Fruit fly (Drosophila melanogaster): Measurements from ENCODE around the gene nab.

The nab gene

DNA sequence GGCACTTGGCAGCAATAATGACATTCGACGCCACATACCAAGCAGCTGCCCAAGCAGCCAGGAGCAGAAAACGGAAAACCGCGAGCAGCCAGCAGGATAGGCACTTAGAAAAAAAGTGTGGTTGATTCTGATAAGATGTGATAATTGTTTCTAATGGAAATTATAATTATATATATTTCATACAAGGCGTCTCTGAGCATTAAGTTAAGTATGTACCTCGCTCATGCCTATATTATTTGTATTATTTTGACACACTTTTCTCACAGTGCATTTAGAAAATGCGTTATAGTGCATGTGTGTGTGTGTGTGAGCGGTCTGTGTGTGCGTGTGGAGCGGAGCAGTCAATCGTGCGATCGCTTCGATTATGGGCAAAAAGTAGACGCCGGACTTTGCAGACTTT, 2.4 kb downstream of the nab start (continued):
- TF ChIP-seq eg (GFP tag; IDR thresholded peaks at IDR 0.05) (peak; percentile 40; the same call in 2 of the 3 replicates), CG8632 (GFP tag; optimal IDR thresholded peaks at IDR 0.05) (peak; percentile 60), CG10669 (GFP tag; optimal IDR thresholded peaks at IDR 0.05) (peak; percentile 67), Sox102F (GFP tag; optimal IDR thresholded peaks at IDR 0.05) (peak; percentile 50), CG31627 (GFP tag; optimal IDR thresholded peaks at IDR 0.05) (peak; percentile 28), CG4318 (GFP tag; optimal IDR thresholded peaks at IDR 0.05) (peak; percentile 41), Lpt (GFP tag; optimal IDR thresholded peaks at IDR 0.05) (peak; percentile 14), pdm3 (GFP tag; optimal IDR thresholded peaks at IDR 0.05) (peak; percentile 46)

DNA sequence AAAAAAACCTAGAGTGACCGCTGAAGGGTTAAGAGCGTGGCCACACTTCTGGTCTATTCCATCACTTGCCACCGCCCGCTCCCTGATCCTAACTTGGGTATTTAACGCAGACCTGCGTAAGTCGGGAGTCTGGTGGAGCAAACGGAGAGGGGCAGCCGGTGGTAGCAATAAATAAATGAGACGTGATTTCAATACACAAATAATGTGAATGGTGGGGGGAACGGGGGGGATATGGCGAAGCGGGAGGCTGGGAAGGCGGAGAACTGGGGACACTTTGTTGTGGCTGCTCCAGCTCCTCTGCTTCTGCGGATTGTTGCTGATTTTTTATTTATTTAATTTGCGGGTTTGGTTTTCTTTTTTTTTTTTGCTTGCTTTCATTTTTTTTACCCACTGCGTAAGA, 2.9 kb downstream of the nab start:
- peak; percentile 52 for TF ChIP-seq dsx (GFP tag; optimal IDR thresholded peaks at IDR 0.05; ENCODE audit: poor library complexity, severe bottlenecking)
- no peak for TF ChIP-seq spab (GFP tag; optimal IDR thresholded peaks at IDR 0.05)

DNA sequence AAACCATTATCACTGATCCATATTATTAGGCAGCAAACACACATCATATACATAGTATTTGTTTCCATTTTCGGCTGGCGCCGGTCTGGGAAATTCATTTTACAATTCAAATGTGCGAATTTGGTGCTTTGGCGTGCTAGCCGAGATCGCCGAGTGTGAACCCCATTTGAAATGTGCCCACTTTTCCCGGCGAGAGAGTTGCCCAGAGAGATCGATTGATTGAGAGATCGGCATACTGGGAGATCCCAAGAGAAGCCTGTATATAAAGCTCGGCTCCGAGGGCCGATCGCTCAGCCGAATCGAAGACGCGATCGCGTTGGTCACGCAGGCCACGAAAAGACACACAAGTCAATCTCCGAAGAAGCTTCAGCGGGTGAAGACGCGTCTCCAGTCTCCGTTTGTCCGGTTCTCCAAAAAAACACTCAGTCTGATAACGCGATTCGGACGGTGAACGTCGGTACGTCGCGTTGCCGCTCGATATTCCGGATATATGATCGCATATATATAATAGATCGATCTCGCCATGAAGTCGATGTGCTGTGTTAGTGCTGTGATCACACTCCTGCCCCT, 12.2 kb downstream of the nab start, which contains the start of gene CG1299:
CG1299 (plus strand) TSS at position 291 of the 570 bp plus-strand sequence.
- no peak for TF ChIP-seq Smox (GFP tag; optimal IDR thresholded peaks at IDR 0.05)
- peak; percentile 35; the same call in 1 of the 3 replicates for TF ChIP-seq CG6163 (GFP tag; IDR thresholded peaks at IDR 0.05)
- TF ChIP-seq CG9139 (GFP tag; optimal IDR thresholded peaks at IDR 0.05): peak; percentile 2
- no peak for TF ChIP-seq fd59A (GFP tag; optimal IDR thresholded peaks at IDR 0.05)
- TF ChIP-seq Eip78C (GFP tag): peak; percentile 71
- no peak for TF ChIP-seq Blimp-1 (GFP tag; optimal IDR thresholded peaks at IDR 0.05)
- TF ChIP-seq CG1621 (tag; optimal IDR thresholded peaks at IDR 0.05): peak; percentile 57
- peak; percentile 19 to 44 for TF ChIP-seq ss (GFP tag; optimal IDR thresholded peaks at IDR 0.05)
- peak; percentile 18 for TF ChIP-seq Eip75B (GFP tag; optimal IDR thresholded peaks at IDR 0.05)
- no peak for TF ChIP-seq CG6792 (GFP tag; optimal IDR thresholded peaks at IDR 0.05)
- TF ChIP-seq CG11902 (GFP tag; optimal IDR thresholded peaks at IDR 0.05): no peak
- no peak for TF ChIP-seq vri (GFP tag; optimal IDR thresholded peaks at IDR 0.05)

DNA sequence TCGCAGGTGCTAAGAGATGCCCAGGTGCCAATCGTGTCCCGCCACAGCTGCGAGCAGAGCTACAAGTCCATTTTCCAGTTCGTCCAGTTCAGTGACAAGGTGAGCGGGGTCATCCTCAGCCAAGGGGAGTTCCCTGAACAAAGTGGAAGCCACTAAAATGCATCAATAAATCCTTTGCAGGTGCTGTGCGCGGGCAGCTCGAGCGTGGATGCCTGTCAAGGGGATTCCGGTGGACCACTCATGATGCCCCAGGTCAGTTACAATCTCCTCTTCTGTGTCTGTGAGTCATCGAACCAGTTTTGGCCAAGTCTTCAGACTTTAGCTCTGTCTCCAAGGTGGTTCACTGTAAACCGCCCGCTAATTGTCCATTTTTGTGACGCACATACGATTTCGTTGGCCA, 15.5 kb downstream of the nab start:
- TF ChIP-seq CG10631 (GFP tag; optimal IDR thresholded peaks at IDR 0.05): no peak
- no peak for TF ChIP-seq CG10669 (GFP tag; optimal IDR thresholded peaks at IDR 0.05)
- TF ChIP-seq CG11294 (GFP tag; IDR thresholded peaks at IDR 0.05): no peak
- TF ChIP-seq Ets21C (GFP tag; optimal IDR thresholded peaks at IDR 0.05): no peak
- TF ChIP-seq Eip78C (GFP tag): no peak

DNA sequence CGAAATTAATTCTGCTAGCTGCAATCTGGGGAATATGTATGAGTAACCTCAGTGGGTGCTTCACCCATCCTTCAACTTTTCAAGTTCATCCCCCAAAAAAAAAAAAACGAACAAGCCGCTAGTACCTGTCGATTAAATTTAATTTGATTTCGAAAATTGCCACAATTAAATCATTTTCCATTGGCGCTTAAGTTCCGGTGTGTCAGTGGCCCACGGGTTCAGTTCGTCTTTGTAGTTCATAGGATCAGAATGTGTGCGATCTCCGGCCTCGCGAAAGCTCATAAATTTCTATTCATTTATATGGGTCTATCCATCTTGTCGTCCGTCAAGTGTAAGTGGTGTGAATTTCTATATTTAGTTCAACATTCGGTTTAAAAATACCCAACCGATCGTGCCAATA, 18.7 kb downstream of the nab start, which contains the start of gene CG32260:
CG32260 (plus strand) TSS at position 301 of the 400 bp plus-strand sequence.
- no peak for TF ChIP-seq Hr4 (GFP tag; optimal IDR thresholded peaks at IDR 0.05)
- TF ChIP-seq CG10631 (GFP tag; optimal IDR thresholded peaks at IDR 0.05): no peak
- TF ChIP-seq CG11294 (GFP tag; IDR thresholded peaks at IDR 0.05): no peak
- no peak for TF ChIP-seq spab (GFP tag; optimal IDR thresholded peaks at IDR 0.05)
- no peak for TF ChIP-seq Blimp-1 (GFP tag; optimal IDR thresholded peaks at IDR 0.05)

DNA sequence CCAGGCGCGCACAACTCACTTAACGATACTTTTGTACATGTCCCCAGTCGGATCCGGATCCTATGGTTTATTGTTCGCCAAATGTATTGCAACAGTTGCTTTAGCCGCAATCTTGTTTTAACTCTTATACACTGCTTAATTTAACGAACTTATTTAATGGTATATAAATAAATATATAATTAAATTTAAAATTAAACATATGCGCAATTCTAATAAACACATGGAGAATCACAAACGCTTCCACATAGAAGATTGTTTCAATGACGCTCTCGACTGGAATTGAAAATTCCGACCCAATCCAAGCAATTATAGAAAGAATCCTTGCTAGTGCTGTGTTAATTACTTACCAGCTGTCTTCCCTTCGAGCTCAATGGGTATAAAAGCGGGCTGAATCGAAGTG, 19.6 kb downstream of the nab start, which contains the start of gene Akh:
Akh (plus strand) TSS at position 301 of the 400 bp plus-strand sequence.
- no peak for TF ChIP-seq fkh (GFP tag; optimal IDR thresholded peaks at IDR 0.05)
- TF ChIP-seq svp (GFP tag): peak; percentile 20
- TF ChIP-seq CG7368 (GFP tag; optimal IDR thresholded peaks at IDR 0.05): no peak
- TF ChIP-seq Eip75B (GFP tag; optimal IDR thresholded peaks at IDR 0.05): no peak
- TF ChIP-seq Sox102F (GFP tag; optimal IDR thresholded peaks at IDR 0.05): no peak

Data from whole organism, prepupa.